Fruit fly (Drosophila melanogaster) whole organism, embryonic: ENCODE data around the gene CG31344.

Source experiments
- Adf1 ChIP-seq: fragments of 200-800 bp; sonication (Bioruptor generic); IDR thresholded peaks from 2 replicates; pipeline ENCODE4 v1.3.6; 2022; ENCODE audit warnings: missing biosample characterization, missing genetic modification characterization
- CG10274 ChIP-seq: fragments of 200-800 bp; sonication (Bioruptor generic); optimal IDR thresholded peaks from 3 replicates; lab custom pipeline; 2017; ENCODE audit warnings: missing biosample characterization, mild to moderate bottlenecking, missing genetic modification characterization
- CG10654 ChIP-seq: fragments of 200-800 bp; sonication (Bioruptor generic); optimal IDR thresholded peaks from 2 replicates; lab custom pipeline; 2016; ENCODE audit warnings: missing biosample characterization, missing genetic modification characterization
- CG10979 ChIP-seq: fragments of 200-800 bp; sonication (Bioruptor generic); optimal IDR thresholded peaks from 2 replicates; lab custom pipeline; 2018; ENCODE audit warnings: missing biosample characterization, mild to moderate bottlenecking, missing genetic modification characterization, moderate library complexity
- CG11696 ChIP-seq: fragments of 200-800 bp; sonication (Bioruptor generic); IDR thresholded peaks from 2 replicates; pipeline ENCODE4 v1.3.6; 2022; ENCODE audit warnings: missing biosample characterization, missing genetic modification characterization
- CG12744 ChIP-seq: fragments of 200-800 bp; sonication (Bioruptor generic); optimal IDR thresholded peaks from 2 replicates; lab custom pipeline; 2016; ENCODE audit warnings: missing biosample characterization, missing genetic modification characterization
- CG12942 ChIP-seq: fragments of 200-800 bp; sonication (Bioruptor generic); optimal IDR thresholded peaks from 3 replicates; lab custom pipeline; 2016; ENCODE audit warnings: missing biosample characterization, missing genetic modification characterization
- CG15073 ChIP-seq: fragments of 200-800 bp; sonication (Bioruptor generic); optimal IDR thresholded peaks from 2 replicates; lab custom pipeline; 2016; ENCODE audit warnings: missing biosample characterization, missing genetic modification characterization
- CG16863 ChIP-seq: fragments of 200-800 bp; sonication (Bioruptor generic); optimal IDR thresholded peaks from 3 replicates; lab custom pipeline; 2016; ENCODE audit warnings: missing biosample characterization, missing genetic modification characterization
- CG17912 ChIP-seq: fragments of 200-800 bp; sonication (Bioruptor generic); optimal IDR thresholded peaks from 2 replicates; lab custom pipeline; 2018; ENCODE audit warnings: missing biosample characterization, mild to moderate bottlenecking, missing genetic modification characterization
- CG2116 ChIP-seq: fragments of 200-800 bp; sonication (Bioruptor generic); optimal IDR thresholded peaks from 3 replicates; lab custom pipeline; 2018; ENCODE audit warnings: missing biosample characterization, mild to moderate bottlenecking, missing genetic modification characterization
- CG2202 ChIP-seq: fragments of 200-800 bp; sonication (Bioruptor generic); optimal IDR thresholded peaks from 2 replicates; lab custom pipeline; 2018; ENCODE audit warnings: missing biosample characterization, mild to moderate bottlenecking, missing genetic modification characterization
- CG2678 ChIP-seq: fragments of 200-800 bp; sonication (Bioruptor generic); optimal IDR thresholded peaks from 3 replicates; lab custom pipeline; 2019; ENCODE audit warnings: missing biosample characterization, mild to moderate bottlenecking, missing genetic modification characterization, moderate library complexity
- CG31441 ChIP-seq: fragments of 200-800 bp; sonication (Bioruptor generic); IDR thresholded peaks from 2 replicates; pipeline ENCODE4 v1.3.6; 2022; ENCODE audit warnings: missing biosample characterization, missing genetic modification characterization
- CG32767 ChIP-seq: fragments of 200-800 bp; sonication (Bioruptor generic); IDR thresholded peaks from 2 replicates; pipeline ENCODE4 v1.3.6; 2022; ENCODE audit warnings: missing biosample characterization, missing genetic modification characterization
- CG32772 ChIP-seq: fragments of 200-800 bp; sonication (Bioruptor generic); IDR thresholded peaks from 2 replicates; pipeline ENCODE4 v1.3.6; 2022; ENCODE audit warnings: missing biosample characterization, missing genetic modification characterization
- CG34422 ChIP-seq: fragments of 200-800 bp; sonication (Bioruptor generic); IDR thresholded peaks from 3 replicates; pipeline ENCODE4 v1.3.6; 2022; ENCODE audit warnings: missing biosample characterization, missing genetic modification characterization
- CG4617 ChIP-seq: fragments of 200-800 bp; sonication (Bioruptor generic); optimal IDR thresholded peaks from 3 replicates; lab custom pipeline; 2016; ENCODE audit warnings: missing biosample characterization, missing genetic modification characterization, borderline replicate concordance
- CG5245 ChIP-seq: fragments of 200-800 bp; sonication (Bioruptor generic); optimal IDR thresholded peaks from 3 replicates; lab custom pipeline; 2016; ENCODE audit warnings: missing biosample characterization, missing genetic modification characterization
- CG9437 ChIP-seq: fragments of 200-800 bp; sonication (Bioruptor generic); optimal IDR thresholded peaks from 2 replicates; lab custom pipeline; 2018; ENCODE audit warnings: missing biosample characterization, mild to moderate bottlenecking, missing genetic modification characterization
- CHES-1-like ChIP-seq: fragments of 200-800 bp; sonication (Bioruptor generic); optimal IDR thresholded peaks from 2 replicates; lab custom pipeline; 2016; ENCODE audit warnings: missing biosample characterization, missing genetic modification characterization
- D19A ChIP-seq: fragments of 200-800 bp; optimal IDR thresholded peaks from 3 replicates; lab custom pipeline; 2019; ENCODE audit warnings: missing biosample characterization, mild to moderate bottlenecking, missing genetic modification characterization, moderate library complexity
- Deaf1 ChIP-seq: fragments of 200-800 bp; optimal IDR thresholded peaks from 3 replicates; lab custom pipeline; 2019; ENCODE audit warnings: missing biosample characterization, mild to moderate bottlenecking, missing genetic modification characterization, moderate library complexity
- Fer2 ChIP-seq: fragments of 200-800 bp; sonication (Bioruptor generic); optimal IDR thresholded peaks from 2 replicates; lab custom pipeline; 2018; ENCODE audit warnings: missing biosample characterization, mild to moderate bottlenecking, missing genetic modification characterization, moderate library complexity
- Gsc ChIP-seq: fragments of 200-800 bp; sonication (Bioruptor generic); IDR thresholded peaks from 2 replicates; pipeline ENCODE4 v1.3.6; 2022; ENCODE audit warnings: missing biosample characterization, missing genetic modification characterization
- Hr39 ChIP-seq: fragments of >200 bp; optimal IDR thresholded peaks from 2 replicates; lab custom pipeline; 2017
- Lim3 ChIP-seq: fragments of 200-800 bp; sonication (Bioruptor generic); IDR thresholded peaks from 2 replicates; pipeline ENCODE4 v1.3.6; 2022; ENCODE audit warnings: missing biosample characterization, missing genetic modification characterization
- Lpt ChIP-seq: fragments of >200 bp; optimal IDR thresholded peaks from 2 replicates; lab custom pipeline; 2018; ENCODE audit warnings: missing biosample characterization, missing genetic modification characterization
- MESR4 ChIP-seq: fragments of 200-800 bp; sonication (Bioruptor generic); optimal IDR thresholded peaks from 2 replicates; lab custom pipeline; 2018; ENCODE audit warnings: missing biosample characterization, mild to moderate bottlenecking, missing genetic modification characterization, moderate library complexity
- Rfx ChIP-seq: fragments of 200-800 bp; sonication (Bioruptor generic); IDR thresholded peaks from 2 replicates; pipeline ENCODE4 v1.3.6; 2022; ENCODE audit warnings: missing biosample characterization, missing genetic modification characterization
- Sin3A ChIP-seq: fragments of >200 bp; optimal IDR thresholded peaks from 2 replicates; lab custom pipeline; 2018
- Sry-δ ChIP-seq: fragments of 200-800 bp; sonication (Bioruptor generic); optimal IDR thresholded peaks from 2 replicates; lab custom pipeline; 2016; ENCODE audit warnings: missing biosample characterization, missing genetic modification characterization
- Ssrp ChIP-seq: fragments of 200-800 bp; sonication (Bioruptor generic); optimal IDR thresholded peaks from 2 replicates; lab custom pipeline; 2018; ENCODE audit warnings: missing biosample characterization, mild to moderate bottlenecking, missing genetic modification characterization, moderate library complexity
- TFAM ChIP-seq: fragments of 200-800 bp; sonication (Bioruptor generic); optimal IDR thresholded peaks from 2 replicates; lab custom pipeline; 2017; ENCODE audit warnings: missing biosample characterization, missing genetic modification characterization, inconsistent platforms
- Xbp1 ChIP-seq: fragments of 200-800 bp; sonication (Bioruptor generic); optimal IDR thresholded peaks from 3 replicates; lab custom pipeline; 2016; ENCODE audit warnings: missing biosample characterization, mild to moderate bottlenecking, missing genetic modification characterization
- al ChIP-seq: fragments of 200-800 bp; sonication (Bioruptor generic); IDR thresholded peaks from 2 replicates; pipeline ENCODE4 v1.3.6; 2022; ENCODE audit warnings: missing biosample characterization, missing genetic modification characterization
- amos ChIP-seq: fragments of 200-800 bp; sonication (Bioruptor generic); IDR thresholded peaks from 2 replicates; pipeline ENCODE4 v1.3.6; 2022; ENCODE audit warnings: missing biosample characterization, missing genetic modification characterization; ENCODE audit not compliant: partially characterized antibody
- bab2 ChIP-seq: fragments of 200-800 bp; sonication (Bioruptor generic); optimal IDR thresholded peaks from 2 replicates; lab custom pipeline; 2016; ENCODE audit warnings: missing biosample characterization, missing genetic modification characterization
- ci ChIP-seq: fragments of 200-800 bp; sonication (Bioruptor generic); IDR thresholded peaks from 3 replicates; pipeline ENCODE4 v1.3.6; 2022; ENCODE audit warnings: missing biosample characterization, missing genetic modification characterization
- danr ChIP-seq: fragments of 200-800 bp; sonication (Bioruptor generic); IDR thresholded peaks from 2 replicates; pipeline ENCODE4 v1.3.6; 2022; ENCODE audit warnings: missing biosample characterization, missing genetic modification characterization
- hb ChIP-seq: fragments of 200-800 bp; sonication (Bioruptor generic); IDR thresholded peaks from 3 replicates; pipeline ENCODE4 v1.3.6; 2022; ENCODE audit warnings: missing biosample characterization, missing genetic modification characterization; ENCODE audit not compliant: partially characterized antibody
- inv ChIP-seq: fragments of 200-800 bp; sonication (Bioruptor generic); IDR thresholded peaks from 2 replicates; pipeline ENCODE4 v1.3.6; 2022; ENCODE audit warnings: missing biosample characterization, missing genetic modification characterization; ENCODE audit not compliant: partially characterized antibody
- jing ChIP-seq: fragments of 200-800 bp; sonication (Bioruptor generic); optimal IDR thresholded peaks from 2 replicates; lab custom pipeline; 2018; ENCODE audit warnings: missing biosample characterization, mild to moderate bottlenecking, missing genetic modification characterization
- klu ChIP-seq: fragments of 200-800 bp; sonication (Bioruptor generic); IDR thresholded peaks from 2 replicates; pipeline ENCODE4 v1.3.6; 2022; ENCODE audit warnings: missing biosample characterization, missing genetic modification characterization
- nmo ChIP-seq: fragments of 200-800 bp; sonication (Bioruptor generic); optimal IDR thresholded peaks from 2 replicates; lab custom pipeline; 2018; ENCODE audit warnings: missing biosample characterization, mild to moderate bottlenecking, missing genetic modification characterization, moderate library complexity
- pho ChIP-seq: fragments of 200-800 bp; sonication (Bioruptor generic); optimal IDR thresholded peaks from 2 replicates; lab custom pipeline; 2016; ENCODE audit warnings: missing biosample characterization, missing genetic modification characterization
- sens ChIP-seq: fragments of 200-800 bp; sonication (Bioruptor generic); peaks from one replicate; lab custom pipeline; 2016; ENCODE audit warnings: missing biosample characterization, missing genetic modification characterization
- sqz ChIP-seq: fragments of 200-800 bp; sonication (Bioruptor generic); optimal IDR thresholded peaks from 3 replicates; lab custom pipeline; 2018; ENCODE audit warnings: missing biosample characterization, mild to moderate bottlenecking, missing genetic modification characterization
- tx ChIP-seq: fragments of 200-800 bp; sonication (Bioruptor generic); optimal IDR thresholded peaks from 2 replicates; lab custom pipeline; 2016; ENCODE audit warnings: missing biosample characterization, missing genetic modification characterization
- wdn ChIP-seq: fragments of 200-800 bp; sonication (Bioruptor generic); IDR thresholded peaks from 2 replicates; pipeline ENCODE4 v1.3.6; 2022; ENCODE audit warnings: missing biosample characterization, missing genetic modification characterization
- wor ChIP-seq: fragments of 200-800 bp; sonication (Bioruptor generic); IDR thresholded peaks from 2 replicates; pipeline ENCODE4 v1.3.6; 2022; ENCODE audit warnings: missing biosample characterization, missing genetic modification characterization
- zen2 ChIP-seq: fragments of 200-800 bp; sonication (Bioruptor generic); IDR thresholded peaks from 3 replicates; pipeline ENCODE4 v1.3.6; 2022; ENCODE audit warnings: missing biosample characterization, missing genetic modification characterization; ENCODE audit not compliant: partially characterized antibody

The CG31344 gene

DNA sequence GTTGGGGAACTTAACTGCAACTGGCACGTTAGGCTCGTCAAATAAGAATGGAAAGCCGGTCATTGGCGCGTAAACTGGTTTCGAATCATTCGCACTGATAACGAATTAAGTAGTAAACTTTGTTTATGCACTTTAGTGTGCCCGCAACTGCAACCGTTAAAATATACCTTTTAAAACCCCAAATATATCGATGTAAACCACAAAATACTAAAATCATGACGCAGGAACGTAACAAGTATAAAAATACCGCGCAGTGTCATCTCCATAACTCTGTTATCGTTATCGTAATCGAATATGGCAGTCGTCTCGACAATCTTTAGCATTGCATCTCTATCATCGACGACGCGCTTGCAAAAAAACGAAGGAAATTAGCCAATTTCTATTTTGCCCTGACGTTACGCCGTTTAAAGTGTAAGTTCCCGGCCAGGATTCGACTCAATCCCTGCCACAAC lies at the start of gene CG31344, which contains the start of gene Caf1-55 (continued):
- TF ChIP-seq CG12942 (GFP tag; lab: Kevin White, UChicago) (no peak), jing (GFP tag; lab: Kevin White, UChicago) (no peak), ci (GFP tag; lab: Robert Waterston, UW) (peak; percentile 17; the same call in 1 of the 3 replicates), CG32767 (GFP tag; lab: Robert Waterston, UW) (no peak), Lpt (GFP tag; lab: Kevin White, UChicago) (no peak), Sry-δ (GFP tag; lab: Kevin White, UChicago) (peak; percentile 97), amos (peak; percentile 78), CG10654 (GFP tag; lab: Kevin White, UChicago) (no peak), CG34422 (no peak), MESR4 (GFP tag; lab: Kevin White, UChicago) (peak; percentile 65), hb (GFP tag; lab: Robert Waterston, UW) (peak; percentile 61; the same call in 1 of the 3 replicates), CG5245 (no peak), CG2116 (GFP tag; lab: Kevin White, UChicago) (peak; percentile 85), CG12744 (GFP tag; lab: Kevin White, UChicago) (no peak), CG32772 (GFP tag; lab: Robert Waterston, UW) (no peak), CG17912 (GFP tag; lab: Kevin White, UChicago) (no peak), al (no peak), Sin3A (peak; percentile 70), CG4617 (peak; percentile 66), klu (GFP tag; lab: Robert Waterston, UW) (no peak), bab2 (GFP tag; lab: Kevin White, UChicago) (no peak), CHES-1-like (GFP tag; lab: Kevin White, UChicago) (peak; percentile 71), CG11696 (GFP tag; lab: Robert Waterston, UW) (no peak), sens (GFP tag; lab: Kevin White, UChicago) (peak; percentile 70), Hr39 (lab: Kevin White, UChicago) (no peak), Adf1 (no peak; the same call in 1 of the 2 replicates), Deaf1 (tag; lab: Kevin White, UChicago) (no peak), danr (GFP tag; lab: Robert Waterston, UW) (no peak), CG16863 (GFP tag; lab: Kevin White, UChicago) (no peak), CG10979 (tag; lab: Kevin White, UChicago) (no peak), tx (GFP tag; lab: Kevin White, UChicago) (peak; percentile 24), CG2202 (tag; lab: Kevin White, UChicago) (no peak), pho (GFP tag; lab: Kevin White, UChicago) (peak; percentile 51), wdn (GFP tag; lab: Robert Waterston, UW) (no peak), Fer2 (tag; lab: Kevin White, UChicago) (no peak), Xbp1 (GFP tag; lab: Kevin White, UChicago) (peak; percentile 28), CG10274 (GFP tag; lab: Kevin White, UChicago) (no peak), D19A (tag; lab: Kevin White, UChicago) (no peak), inv (GFP tag; lab: Robert Waterston, UW) (peak; percentile 58; the same call in 1 of the 2 replicates), CG31441 (GFP tag; lab: Robert Waterston, UW) (peak; percentile 23; the same call in 1 of the 2 replicates), TFAM (no peak), CG9437 (peak; percentile 79), Gsc (no peak), Lim3 (GFP tag; lab: Robert Waterston, UW) (no peak), CG15073 (GFP tag; lab: Kevin White, UChicago) (no peak), zen2 (peak; percentile 76), Rfx (0 out of 2 replicates have a peak, but pooled peaks have one; percentile 18), nmo (GFP tag; lab: Kevin White, UChicago) (peak; percentile 47), sqz (GFP tag; lab: Kevin White, UChicago) (no peak), wor (GFP tag; lab: Robert Waterston, UW) (no peak), CG2678 (no peak), Ssrp (no peak)
